Fruit fly (Drosophila melanogaster): ENCODE data around the gene nis.
A peak's percentile ranks its signal among the peaks of the same experiment; 100 is the strongest.

Gene nis

dm6 chr2L:1606758-1607157 is 19.8 kb upstream of the nis start (continued):
- no peak for TF ChIP-seq danr (GFP tag; IDR thresholded peaks at IDR 0.05)
- no peak for TF ChIP-seq ems (GFP tag; optimal IDR thresholded peaks at IDR 0.05)
- TF ChIP-seq CG42726 (GFP tag; IDR thresholded peaks at IDR 0.05; ENCODE audit: partially characterized antibody), result no peak
- TF ChIP-seq Dfd (GFP tag; optimal IDR thresholded peaks at IDR 0.05), result peak in 1 of 2 experiments; percentile 79

DNA sequence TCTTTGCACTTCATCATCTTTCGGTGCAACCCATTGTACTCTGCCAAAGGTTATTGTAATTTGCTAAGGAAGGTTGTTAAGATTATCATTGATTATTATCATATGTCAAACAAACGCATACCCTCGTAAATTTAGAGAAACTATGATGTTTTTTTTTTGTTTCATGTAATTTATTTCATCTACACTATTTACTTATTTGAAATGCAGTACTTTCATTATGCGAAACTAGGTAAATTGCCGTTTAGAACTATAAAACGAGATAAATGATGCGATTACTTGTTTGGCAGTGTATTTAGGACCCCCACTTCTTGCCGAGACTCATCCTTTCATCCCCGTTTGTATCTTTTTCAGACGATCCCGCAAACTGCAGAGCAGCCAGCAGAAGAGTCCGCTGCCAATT is 16.9 kb upstream of the nis start:
- TF ChIP-seq Ptx1 (GFP tag; IDR thresholded peaks at IDR 0.05) (no peak), CG15601 (tag; optimal IDR thresholded peaks at IDR 0.05) (no peak), Dad (GFP tag; optimal IDR thresholded peaks at IDR 0.05) (no peak), D19A (tag; optimal IDR thresholded peaks at IDR 0.05) (no peak)

DNA sequence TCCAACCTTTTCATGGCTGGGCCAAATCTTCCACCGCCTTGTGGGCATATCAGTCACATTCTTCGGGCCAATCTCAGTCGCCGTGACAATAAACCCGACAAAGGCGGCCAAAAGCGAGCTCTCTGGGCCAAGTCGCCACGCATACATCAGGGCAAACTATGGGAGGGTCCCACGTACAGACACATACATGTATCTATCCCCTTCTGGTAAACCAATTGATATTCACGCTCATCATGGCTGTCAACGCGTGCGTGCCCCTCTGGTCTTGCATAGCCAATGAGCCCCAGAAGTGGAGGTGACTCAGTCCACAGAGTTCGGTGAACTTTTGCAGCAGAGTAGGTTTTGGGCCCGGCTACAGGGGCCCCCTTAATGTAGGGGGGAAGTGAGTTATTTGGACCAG is 9.7 kb upstream of the nis start:
- no peak for TF ChIP-seq CG3065 (GFP tag; optimal IDR thresholded peaks at IDR 0.05)
- TF ChIP-seq Hey (tag; optimal IDR thresholded peaks at IDR 0.05), result no peak
- no peak for TF ChIP-seq CG12104 (GFP tag; optimal IDR thresholded peaks at IDR 0.05)
- no peak for TF ChIP-seq CG7357 (GFP tag; IDR thresholded peaks at IDR 0.05)
- TF ChIP-seq CG12769 (tag; optimal IDR thresholded peaks at IDR 0.05), result peak; percentile 93
- no peak for TF ChIP-seq CG12391 (tag; optimal IDR thresholded peaks at IDR 0.05)
- peak; percentile 57 for TF ChIP-seq kay (GFP tag; optimal IDR thresholded peaks at IDR 0.05)
- no peak for TF ChIP-seq Hand (GFP tag; optimal IDR thresholded peaks at IDR 0.05)
- TF ChIP-seq CG4328 (GFP tag; optimal IDR thresholded peaks at IDR 0.05), result no peak
- no peak for TF ChIP-seq trh (GFP tag; optimal IDR thresholded peaks at IDR 0.05)
- TF ChIP-seq CG18476 (GFP tag; optimal IDR thresholded peaks at IDR 0.05), result no peak
- no peak for TF ChIP-seq pan (optimal IDR thresholded peaks at IDR 0.05)
- TF ChIP-seq pan (GFP tag; optimal IDR thresholded peaks at IDR 0.05 in 1 of 2, IDR thresholded peaks at IDR 0.05 in 1 of 2), result no peak
- no peak for TF ChIP-seq Kr (GFP tag; optimal IDR thresholded peaks at IDR 0.05)
- no peak for TF ChIP-seq CG8944 (GFP tag; optimal IDR thresholded peaks at IDR 0.05)
- TF ChIP-seq jumu (GFP tag; optimal IDR thresholded peaks at IDR 0.05), result no peak
- no peak for TF ChIP-seq fd102C (GFP tag; optimal IDR thresholded peaks at IDR 0.05)
- TF ChIP-seq CG16815 (GFP tag; optimal IDR thresholded peaks at IDR 0.05), result no peak
- no peak for TF ChIP-seq slbo (GFP tag; IDR thresholded peaks at IDR 0.05)
- TF ChIP-seq CG4730 (GFP tag; IDR thresholded peaks at IDR 0.05), result no peak
- TF ChIP-seq CG10147 (GFP tag; optimal IDR thresholded peaks at IDR 0.05), result no peak
- no peak for TF ChIP-seq CG18262 (tag; optimal IDR thresholded peaks at IDR 0.05)
- TF ChIP-seq grau (tag; optimal IDR thresholded peaks at IDR 0.05), result no peak
- TF ChIP-seq twi (tag; optimal IDR thresholded peaks at IDR 0.05), result no peak
- no peak for TF ChIP-seq CG11695 (GFP tag; IDR thresholded peaks at IDR 0.05)
- no peak for TF ChIP-seq Pdp1 (GFP tag; optimal IDR thresholded peaks at IDR 0.05)
- no peak for TF ChIP-seq hkb (optimal IDR thresholded peaks at IDR 0.05)
- TF ChIP-seq hkb (GFP tag; IDR thresholded peaks at IDR 0.05), result no peak
- peak; percentile 24 for TF ChIP-seq CG15269 (tag; optimal IDR thresholded peaks at IDR 0.05)
- TF ChIP-seq CG8290 (GFP tag; optimal IDR thresholded peaks at IDR 0.05), result no peak
- no peak for TF ChIP-seq CG8290 (tag; optimal IDR thresholded peaks at IDR 0.05)
- no peak for TF ChIP-seq nau (GFP tag; optimal IDR thresholded peaks at IDR 0.05)
- TF ChIP-seq CG7928 (GFP tag; optimal IDR thresholded peaks at IDR 0.05), result no peak
- TF ChIP-seq unpg (GFP tag; optimal IDR thresholded peaks at IDR 0.05), result no peak
- TF ChIP-seq Ptx1 (GFP tag; IDR thresholded peaks at IDR 0.05), result no peak
- TF ChIP-seq Eip74EF (GFP tag; optimal IDR thresholded peaks at IDR 0.05), result peak in 1 of 2 experiments; percentile 31
- no peak for TF ChIP-seq CG17328 (GFP tag; IDR thresholded peaks at IDR 0.05)
- TF ChIP-seq ase (GFP tag; IDR thresholded peaks at IDR 0.05), result no peak
- no peak for TF ChIP-seq CG6654 (GFP tag; optimal IDR thresholded peaks at IDR 0.05)
- no peak for TF ChIP-seq nerfin-2 (GFP tag; IDR thresholded peaks at IDR 0.05; ENCODE audit: partially characterized antibody)
- TF ChIP-seq Drgx (GFP tag; IDR thresholded peaks at IDR 0.05), result no peak
- TF ChIP-seq CG4854 (GFP tag; optimal IDR thresholded peaks at IDR 0.05), result no peak
